Fruit fly (Drosophila melanogaster): ENCODE data around the gene CG43774.

The CG43774 gene

dm6 chr2L:4043052-4043451 lies 34.6 kb downstream of the CG43774 start:
- TF ChIP-seq CG12659 (GFP tag; optimal IDR thresholded peaks at IDR 0.05) (no peak), zf30C (GFP tag; optimal IDR thresholded peaks at IDR 0.05) (peak; percentile 42), Bteb2 (GFP tag; optimal IDR thresholded peaks at IDR 0.05) (no peak), CG10979 (tag; optimal IDR thresholded peaks at IDR 0.05) (peak; percentile 34), CG15601 (tag; optimal IDR thresholded peaks at IDR 0.05) (peak; percentile 3), Camta (GFP tag; optimal IDR thresholded peaks at IDR 0.05) (no peak), gem (tag; optimal IDR thresholded peaks at IDR 0.05) (peak; percentile 48), CG8089 (GFP tag; optimal IDR thresholded peaks at IDR 0.05) (no peak), ac (GFP tag; optimal IDR thresholded peaks at IDR 0.05) (no peak), lola (GFP tag; optimal IDR thresholded peaks at IDR 0.05) (peak in 1 of 3 experiments; percentile 33), grau (tag; optimal IDR thresholded peaks at IDR 0.05) (peak; percentile 54), Hr3 (GFP tag; optimal IDR thresholded peaks at IDR 0.05) (peak; percentile 4), dan (GFP tag; IDR thresholded peaks at IDR 0.05) (no peak), CG9932 (GFP tag; IDR thresholded peaks at IDR 0.05) (no peak), gcm (GFP tag; optimal IDR thresholded peaks at IDR 0.05) (peak; percentile 10), CG2199 (GFP tag; IDR thresholded peaks at IDR 0.05) (no peak), sima (GFP tag; optimal IDR thresholded peaks at IDR 0.05) (no peak), H15 (GFP tag; IDR thresholded peaks at IDR 0.05) (no peak), Dip3 (GFP tag; optimal IDR thresholded peaks at IDR 0.05) (no peak), E2f1 (GFP tag; IDR thresholded peaks at IDR 0.05) (no peak), D19A (tag; optimal IDR thresholded peaks at IDR 0.05) (no peak), phol (tag; optimal IDR thresholded peaks at IDR 0.05) (peak; percentile 38), dmrt99B (tag; optimal IDR thresholded peaks at IDR 0.05) (peak; percentile 30), CG18262 (tag; optimal IDR thresholded peaks at IDR 0.05) (peak; percentile 13), CG10366 (GFP tag; IDR thresholded peaks at IDR 0.05) (no peak), CG17361 (GFP tag; IDR thresholded peaks at IDR 0.05) (0 out of 3 replicates have a peak, but pooled peaks have one; percentile 27), onecut (GFP tag; IDR thresholded peaks at IDR 0.05) (0 out of 2 replicates have a peak, but pooled peaks have one; percentile 7), Awh (GFP tag; IDR thresholded peaks at IDR 0.05) (0 out of 2 replicates have a peak, but pooled peaks have one; percentile 18), CG14710 (tag; optimal IDR thresholded peaks at IDR 0.05) (peak; percentile 15), row (GFP tag; IDR thresholded peaks at IDR 0.05) (peak; percentile 27; the same call in 1 of the 3 replicates), CG1603 (tag; optimal IDR thresholded peaks at IDR 0.05) (peak; percentile 4), Doc3 (GFP tag; IDR thresholded peaks at IDR 0.05; ENCODE audit: partially characterized antibody) (no peak), Sox102F (GFP tag; optimal IDR thresholded peaks at IDR 0.05) (peak; percentile 11), CG30403 (GFP tag; optimal IDR thresholded peaks at IDR 0.05) (peak; percentile 14), CG34224 (GFP tag; IDR thresholded peaks at IDR 0.05; ENCODE audit: partially characterized antibody) (no peak), sim (GFP tag; IDR thresholded peaks at IDR 0.05) (no peak), scrt (GFP tag; optimal IDR thresholded peaks at IDR 0.05) (no peak), CG1024 (GFP tag; IDR thresholded peaks at IDR 0.05) (no peak), Hsf (GFP tag; optimal IDR thresholded peaks at IDR 0.05) (peak; percentile 1), CG17802 (tag; optimal IDR thresholded peaks at IDR 0.05) (no peak), CG7839 (tag; optimal IDR thresholded peaks at IDR 0.05) (peak; percentile 5), CG2712 (tag; optimal IDR thresholded peaks at IDR 0.05) (peak; percentile 24), Stat92E (GFP tag; optimal IDR thresholded peaks at IDR 0.05) (no peak), unpg (GFP tag; optimal IDR thresholded peaks at IDR 0.05) (peak; percentile 14), Blimp-1 (GFP tag; optimal IDR thresholded peaks at IDR 0.05) (peak; percentile 32), nmo (GFP tag; optimal IDR thresholded peaks at IDR 0.05) (peak; percentile 20), stc (GFP tag; IDR thresholded peaks at IDR 0.05) (no peak), ems (GFP tag; optimal IDR thresholded peaks at IDR 0.05) (peak; percentile 20), lilli (GFP tag; optimal IDR thresholded peaks at IDR 0.05) (no peak), ara (GFP tag; IDR thresholded peaks at IDR 0.05) (0 out of 2 replicates have a peak, but pooled peaks have one; percentile 7)
